Fruit fly (Drosophila melanogaster) whole organism, embryonic: ENCODE measurements around the gene CG31808.
A peak's percentile ranks its signal among the peaks of the same experiment; 100 is the strongest.

Source experiments
- Ada2b ChIP-seq: fragments of 200-800 bp; sonication (Bioruptor generic); IDR thresholded peaks from 2 replicates; pipeline ENCODE4 v1.3.6; 2022; ENCODE audit warnings: missing biosample characterization, missing genetic modification characterization
- Adf1 ChIP-seq: fragments of 200-800 bp; sonication (Bioruptor generic); IDR thresholded peaks from 2 replicates; pipeline ENCODE4 v1.3.6; 2022; ENCODE audit warnings: missing biosample characterization, missing genetic modification characterization
- Bgb ChIP-seq: fragments of 200-800 bp; sonication (Bioruptor generic); IDR thresholded peaks from 2 replicates; pipeline ENCODE4 v1.3.6; 2022; ENCODE audit warnings: missing biosample characterization, missing genetic modification characterization; ENCODE audit not compliant: partially characterized antibody
- CG10462 ChIP-seq: fragments of 200-800 bp; sonication (Bioruptor generic); optimal IDR thresholded peaks from 2 replicates; lab custom pipeline; 2016; ENCODE audit warnings: missing biosample characterization, missing genetic modification characterization
- CG11723 ChIP-seq: fragments of 200-800 bp; sonication (Bioruptor generic); optimal IDR thresholded peaks from 2 replicates; lab custom pipeline; 2017; ENCODE audit warnings: missing biosample characterization, mild to moderate bottlenecking, missing genetic modification characterization
- CG12104 ChIP-seq: fragments of 200-800 bp; sonication (Bioruptor generic); optimal IDR thresholded peaks from 3 replicates; lab custom pipeline; 2016; ENCODE audit warnings: missing biosample characterization, missing genetic modification characterization
- CG12236 ChIP-seq: fragments of 200-800 bp; sonication (Bioruptor generic); optimal IDR thresholded peaks from 2 replicates; lab custom pipeline; 2016; ENCODE audit warnings: missing biosample characterization, missing genetic modification characterization
- CG14441 ChIP-seq: fragments of 200-800 bp; sonication (Bioruptor generic); IDR thresholded peaks from 2 replicates; pipeline ENCODE4 v1.3.6; 2022; ENCODE audit warnings: missing biosample characterization, missing genetic modification characterization
- CG15011 ChIP-seq: fragments of 200-800 bp; sonication (Bioruptor generic); optimal IDR thresholded peaks from 3 replicates; lab custom pipeline; 2018; ENCODE audit warnings: missing biosample characterization, mild to moderate bottlenecking, missing genetic modification characterization
- CG15601 ChIP-seq: fragments of 200-800 bp; sonication (Bioruptor generic); optimal IDR thresholded peaks from 3 replicates; lab custom pipeline; 2019; ENCODE audit warnings: missing biosample characterization, mild to moderate bottlenecking, missing genetic modification characterization, moderate library complexity
- CG1603 ChIP-seq: fragments of 200-800 bp; sonication (Bioruptor generic); optimal IDR thresholded peaks from 2 replicates; lab custom pipeline; 2019; ENCODE audit warnings: missing biosample characterization, mild to moderate bottlenecking, missing genetic modification characterization, moderate library complexity
- CG16813 ChIP-seq: fragments of 200-800 bp; sonication (Bioruptor generic); IDR thresholded peaks from 3 replicates; pipeline ENCODE4 v1.3.6; 2022; ENCODE audit warnings: missing biosample characterization, missing genetic modification characterization; ENCODE audit not compliant: partially characterized antibody
- CG32532 ChIP-seq: fragments of 200-800 bp; sonication (Bioruptor generic); IDR thresholded peaks from 2 replicates; pipeline ENCODE4 v1.3.6; 2022; ENCODE audit warnings: missing biosample characterization, missing genetic modification characterization
- CG34224 ChIP-seq: fragments of 200-800 bp; sonication (Bioruptor generic); IDR thresholded peaks from 3 replicates; pipeline ENCODE4 v1.3.6; 2022; ENCODE audit warnings: missing biosample characterization, missing genetic modification characterization; ENCODE audit not compliant: partially characterized antibody
- CG4820 ChIP-seq: fragments of 200-800 bp; sonication (Bioruptor generic); optimal IDR thresholded peaks from 3 replicates; lab custom pipeline; 2016; ENCODE audit warnings: missing biosample characterization, missing genetic modification characterization
- CG6654 ChIP-seq: fragments of 200-800 bp; sonication (Bioruptor generic); optimal IDR thresholded peaks from 2 replicates; lab custom pipeline; 2017; ENCODE audit warnings: missing biosample characterization, mild to moderate bottlenecking, missing genetic modification characterization
- CG6791 ChIP-seq: fragments of 200-800 bp; sonication (Bioruptor generic); IDR thresholded peaks from 3 replicates; pipeline ENCODE4 v1.3.6; 2022; ENCODE audit warnings: missing biosample characterization, missing genetic modification characterization; ENCODE audit not compliant: partially characterized antibody
- CG7839 ChIP-seq: fragments of 200-800 bp; sonication (Bioruptor generic); optimal IDR thresholded peaks from 3 replicates; lab custom pipeline; 2018; ENCODE audit warnings: missing biosample characterization, mild to moderate bottlenecking, missing genetic modification characterization, moderate library complexity
- CG7963 ChIP-seq: fragments of 200-800 bp; sonication (Bioruptor generic); IDR thresholded peaks from 3 replicates; pipeline ENCODE4 v1.3.6; 2022; ENCODE audit warnings: missing biosample characterization, missing genetic modification characterization; ENCODE audit not compliant: partially characterized antibody
- CG9215 ChIP-seq: fragments of 200-800 bp; sonication (Bioruptor generic); IDR thresholded peaks from 2 replicates; pipeline ENCODE4 v1.3.6; 2022; ENCODE audit warnings: missing biosample characterization, missing genetic modification characterization
- CG9932 ChIP-seq: fragments of 200-800 bp; sonication (Bioruptor generic); IDR thresholded peaks from 2 replicates; pipeline ENCODE4 v1.3.6; 2022; ENCODE audit warnings: missing biosample characterization, missing genetic modification characterization
- CkIIα-i1 ChIP-seq: fragments of 200-800 bp; sonication (Bioruptor generic); IDR thresholded peaks from 2 replicates; pipeline ENCODE4 v1.3.6; 2022; ENCODE audit warnings: missing biosample characterization, missing genetic modification characterization
- Deaf1 ChIP-seq: fragments of 200-800 bp; optimal IDR thresholded peaks from 3 replicates; lab custom pipeline; 2019; ENCODE audit warnings: missing biosample characterization, mild to moderate bottlenecking, missing genetic modification characterization, moderate library complexity
- Eip74EF ChIP-seq, 2 experiments: fragments of 200-800 bp in 1 of 2; fragments of >200 bp in 1 of 2; sonication (Bioruptor generic) in 1 of 2; optimal IDR thresholded peaks; 2 replicates each; lab custom pipeline; 2017 to 2019; ENCODE audit warnings: missing biosample characterization in 2 of 2, missing genetic modification characterization in 2 of 2, mild to moderate bottlenecking in 1 of 2, moderate library complexity in 1 of 2
- HLH4C ChIP-seq: fragments of 200-800 bp; sonication (Bioruptor generic); IDR thresholded peaks from 3 replicates; pipeline ENCODE4 v1.3.6; 2022; ENCODE audit warnings: missing biosample characterization, missing genetic modification characterization; ENCODE audit not compliant: partially characterized antibody
- HmgZ ChIP-seq: fragments of 200-800 bp; sonication (Bioruptor generic); optimal IDR thresholded peaks from 2 replicates; lab custom pipeline; 2018; ENCODE audit warnings: missing biosample characterization, mild to moderate bottlenecking, missing genetic modification characterization
- Hr3 ChIP-seq: fragments of 200-800 bp; sonication (Bioruptor generic); optimal IDR thresholded peaks from 3 replicates; lab custom pipeline; 2016; ENCODE audit warnings: missing biosample characterization, missing genetic modification characterization
- Jarid2 ChIP-seq: fragments of 200-800 bp; sonication (Bioruptor generic); optimal IDR thresholded peaks from 3 replicates; lab custom pipeline; 2017; ENCODE audit warnings: mild to moderate bottlenecking, missing biosample characterization, missing genetic modification reagents, missing genetic modification characterization
- Med ChIP-seq: fragments of 200-800 bp; sonication (Bioruptor generic); peaks from one replicate; lab custom pipeline; 2016; ENCODE audit warnings: missing biosample characterization, missing genetic modification characterization, mild to moderate bottlenecking, inconsistent platforms, moderate library complexity
- Mes4 ChIP-seq: fragments of 200-800 bp; sonication (Bioruptor generic); optimal IDR thresholded peaks from 2 replicates; lab custom pipeline; 2016; ENCODE audit warnings: missing biosample characterization, missing genetic modification characterization
- Opbp ChIP-seq: fragments of 200-800 bp; sonication (Bioruptor generic); IDR thresholded peaks from 3 replicates; pipeline ENCODE4 v1.3.6; 2022; ENCODE audit warnings: missing biosample characterization, missing genetic modification characterization; ENCODE audit not compliant: partially characterized antibody
- PHDP ChIP-seq: fragments of 200-800 bp; sonication (Bioruptor generic); optimal IDR thresholded peaks from 3 replicates; lab custom pipeline; 2018; ENCODE audit warnings: missing biosample characterization, mild to moderate bottlenecking, missing genetic modification characterization, moderate library complexity
- Side ChIP-seq: fragments of 200-800 bp; sonication (Bioruptor generic); optimal IDR thresholded peaks from 2 replicates; lab custom pipeline; 2016; ENCODE audit warnings: missing biosample characterization, missing genetic modification characterization
- Vsx1 ChIP-seq: fragments of 200-800 bp; sonication (Bioruptor generic); optimal IDR thresholded peaks from 2 replicates; lab custom pipeline; 2017; ENCODE audit warnings: missing biosample characterization, mild to moderate bottlenecking, missing genetic modification characterization, missing genetic modification reagents
- Xbp1 ChIP-seq: fragments of 200-800 bp; sonication (Bioruptor generic); optimal IDR thresholded peaks from 3 replicates; lab custom pipeline; 2016; ENCODE audit warnings: missing biosample characterization, mild to moderate bottlenecking, missing genetic modification characterization
- ase ChIP-seq: fragments of 200-800 bp; sonication (Bioruptor generic); IDR thresholded peaks from 3 replicates; pipeline ENCODE4 v1.3.6; 2022; ENCODE audit warnings: missing biosample characterization, missing genetic modification characterization
- bcd ChIP-seq: fragments of 200-800 bp; sonication (Bioruptor generic); optimal IDR thresholded peaks from 2 replicates; lab custom pipeline; 2017; ENCODE audit warnings: missing biosample characterization, mild to moderate bottlenecking, missing genetic modification characterization
- bsh ChIP-seq, 2 experiments: fragments of 200-800 bp; sonication (Bioruptor generic); optimal IDR thresholded peaks; 2 replicates each; lab custom pipeline; 2017 to 2018; ENCODE audit warnings: mild to moderate bottlenecking in 2 of 2, missing biosample characterization in 2 of 2, missing genetic modification characterization in 2 of 2, moderate library complexity in 1 of 2
- chif ChIP-seq, 2 experiments: fragments of 200-800 bp; sonication (Bioruptor generic); optimal IDR thresholded peaks; 3 replicates each; lab custom pipeline; 2016; ENCODE audit warnings: missing biosample characterization in 2 of 2, missing genetic modification characterization in 2 of 2
- esg ChIP-seq: fragments of 200-800 bp; sonication (Bioruptor generic); conservative IDR thresholded peaks from 2 replicates; pipeline ENCODE4 v1.3.6; 2022; ENCODE audit warnings: missing biosample characterization, missing genetic modification characterization
- fd3F ChIP-seq: fragments of 200-800 bp; sonication (Bioruptor generic); optimal IDR thresholded peaks from 2 replicates; lab custom pipeline; 2018; ENCODE audit warnings: missing biosample characterization, mild to moderate bottlenecking, missing genetic modification characterization, moderate library complexity
- knrl ChIP-seq: fragments of 200-800 bp; sonication (Bioruptor generic); IDR thresholded peaks from 3 replicates; pipeline ENCODE4 v1.3.6; 2022; ENCODE audit warnings: missing biosample characterization, missing genetic modification characterization; ENCODE audit not compliant: partially characterized antibody
- nerfin-2 ChIP-seq: fragments of 200-800 bp; sonication (Bioruptor generic); IDR thresholded peaks from 2 replicates; pipeline ENCODE4 v1.3.6; 2022; ENCODE audit warnings: missing biosample characterization, missing genetic modification characterization; ENCODE audit not compliant: partially characterized antibody
- pita ChIP-seq: fragments of 200-800 bp; sonication (Bioruptor generic); optimal IDR thresholded peaks from 2 replicates; lab custom pipeline; 2017; ENCODE audit warnings: missing biosample characterization, mild to moderate bottlenecking, missing genetic modification characterization
- pros ChIP-seq: fragments of 200-800 bp; sonication (Bioruptor generic); optimal IDR thresholded peaks from 3 replicates; lab custom pipeline; 2019; ENCODE audit warnings: missing biosample characterization, mild to moderate bottlenecking, missing genetic modification characterization, moderate library complexity
- sens ChIP-seq: fragments of 200-800 bp; sonication (Bioruptor generic); peaks from one replicate; lab custom pipeline; 2016; ENCODE audit warnings: missing biosample characterization, missing genetic modification characterization
- seq ChIP-seq: fragments of 200-800 bp; sonication (Bioruptor generic); IDR thresholded peaks from 2 replicates; pipeline ENCODE4 v1.3.6; 2022; ENCODE audit warnings: missing biosample characterization, missing genetic modification characterization
- sisA ChIP-seq: fragments of 200-800 bp; sonication (Bioruptor generic); IDR thresholded peaks from 2 replicates; pipeline ENCODE4 v1.3.6; 2022; ENCODE audit warnings: missing biosample characterization, missing genetic modification characterization

CG31808 gene

DNA sequence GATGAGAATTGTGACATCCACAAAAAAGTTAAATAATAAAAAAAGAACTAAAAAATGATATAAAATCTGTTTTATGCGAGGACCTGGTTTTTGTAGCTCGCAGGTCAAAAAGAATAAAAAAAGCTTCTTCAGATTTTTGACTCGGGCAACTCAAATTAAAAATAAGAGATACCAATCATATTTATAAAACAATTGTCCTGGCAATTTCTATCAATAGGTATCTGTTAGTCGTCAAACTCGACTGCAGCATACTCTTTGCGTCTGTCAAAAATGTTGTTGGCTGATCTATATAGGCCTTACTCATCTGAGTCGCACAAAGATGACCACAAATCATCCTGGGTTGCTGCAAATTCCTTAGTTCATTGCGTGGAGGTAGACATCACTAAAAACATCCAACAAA is 6.6 kb upstream of the CG31808 start (continued):
- TF ChIP-seq CG16813 (GFP tag; lab: Robert Waterston, UW) (peak; percentile 56), knrl (no peak), seq (GFP tag; lab: Robert Waterston, UW) (no peak), Adf1 (no peak), CG9932 (no peak), Jarid2 (GFP tag; lab: Kevin White, UChicago) (no peak), bcd (GFP tag; lab: Kevin White, UChicago) (no peak), CG12236 (GFP tag; lab: Kevin White, UChicago) (no peak), CG1603 (no peak), Hr3 (GFP tag; lab: Kevin White, UChicago) (no peak), CG10462 (GFP tag; lab: Kevin White, UChicago) (no peak), CG6791 (peak; percentile 60; the same call in 1 of the 3 replicates), ase (GFP tag; lab: Robert Waterston, UW) (no peak), CG7963 (GFP tag; lab: Robert Waterston, UW) (peak; percentile 45; the same call in 2 of the 3 replicates), sens (GFP tag; lab: Kevin White, UChicago) (peak; percentile 4), Ada2b (GFP tag; lab: Robert Waterston, UW) (no peak), CG32532 (GFP tag; lab: Robert Waterston, UW) (no peak), CG12104 (GFP tag; lab: Kevin White, UChicago) (no peak), Vsx1 (GFP tag; lab: Kevin White, UChicago) (no peak), Opbp (GFP tag; lab: Robert Waterston, UW) (no peak), CG9215 (GFP tag; lab: Robert Waterston, UW) (no peak), CG34224 (GFP tag; lab: Robert Waterston, UW) (peak; percentile 21; the same call in 1 of the 3 replicates), pros (GFP tag; lab: Kevin White, UChicago) (no peak), CG7839 (tag; lab: Kevin White, UChicago) (no peak), Med (GFP tag; lab: Kevin White, UChicago) (peak; percentile 26), Xbp1 (GFP tag; lab: Kevin White, UChicago) (no peak), CG15601 (tag; lab: Kevin White, UChicago) (no peak), pita (GFP tag; lab: Kevin White, UChicago) (no peak), CkIIα-i1 (GFP tag; lab: Robert Waterston, UW) (no peak), Bgb (peak; percentile 63; the same call in 1 of the 2 replicates), fd3F (GFP tag; lab: Kevin White, UChicago) (no peak), CG11723 (GFP tag; lab: Kevin White, UChicago) (no peak), CG6654 (GFP tag; lab: Kevin White, UChicago) (no peak), Side (GFP tag; lab: Kevin White, UChicago) (no peak), esg (no peak), HmgZ (tag; lab: Kevin White, UChicago) (no peak), Deaf1 (tag; lab: Kevin White, UChicago) (no peak), Eip74EF (GFP tag; optimal IDR thresholded peaks at IDR 0.05; lab: Kevin White, UChicago) (no peak), HLH4C (peak; percentile 75), CG15011 (GFP tag; lab: Kevin White, UChicago) (no peak), Mes4 (GFP tag; lab: Kevin White, UChicago) (no peak), sisA (no peak), PHDP (tag; lab: Kevin White, UChicago) (no peak), CG14441 (GFP tag; lab: Robert Waterston, UW) (no peak), bsh (GFP tag; optimal IDR thresholded peaks at IDR 0.05; lab: Kevin White, UChicago) (no peak), nerfin-2 (peak; percentile 51), CG4820 (no peak), chif (GFP tag; optimal IDR thresholded peaks at IDR 0.05; lab: Kevin White, UChicago) (no peak)
